Worm (Caenorhabditis elegans): ENCODE results near the gene ZK1010.4.
A peak's percentile ranks its signal among the peaks of the same experiment; 100 is the strongest.

Gene ZK1010.4

ce11 chrIII:13015754-13016317 is 35.0 kb downstream of the ZK1010.4 start:
- TF ChIP-seq unc-62 (GFP tag; optimal IDR thresholded peaks at IDR 0.05) (no peak), nhr-11 (tag; optimal IDR thresholded peaks at IDR 0.05) (no peak), R02D3.7 (tag; optimal IDR thresholded peaks at IDR 0.05) (no peak), mab-5 (tag; optimal IDR thresholded peaks at IDR 0.05) (no peak), nhr-237 (tag; optimal IDR thresholded peaks at IDR 0.05) (no peak), lin-11 (tag; optimal IDR thresholded peaks at IDR 0.05) (peak; percentile 21), elt-1 (tag; optimal IDR thresholded peaks at IDR 0.05) (no peak), mbf-1 (tag; optimal IDR thresholded peaks at IDR 0.05) (no peak), sma-9 (GFP tag; optimal IDR thresholded peaks at IDR 0.05) (no peak), sma-9 (tag; optimal IDR thresholded peaks at IDR 0.05) (no peak), peb-1 (tag; optimal IDR thresholded peaks at IDR 0.05) (no peak), egl-27 (tag; optimal IDR thresholded peaks at IDR 0.05) (no peak), lin-39 (tag; optimal IDR thresholded peaks at IDR 0.05) (no peak), ztf-1 (GFP tag; conservative IDR thresholded peaks at IDR 0.05) (no peak), fos-1 (tag; optimal IDR thresholded peaks at IDR 0.05) (peak; percentile 43), nhr-10 (tag; optimal IDR thresholded peaks at IDR 0.05) (no peak), nhr-6 (tag; optimal IDR thresholded peaks at IDR 0.05) (peak; percentile 15), gmeb-1 (tag; optimal IDR thresholded peaks at IDR 0.05) (peak; percentile 52), dmd-4 (tag; optimal IDR thresholded peaks at IDR 0.05) (no peak), nhr-21 (tag; optimal IDR thresholded peaks at IDR 0.05) (peak; percentile 41), ceh-82 (tag; optimal IDR thresholded peaks at IDR 0.05) (no peak), lsy-2 (tag; optimal IDR thresholded peaks at IDR 0.05) (peak; percentile 38 to 48), aly-2 (tag; optimal IDR thresholded peaks at IDR 0.05) (no peak), mdl-1 (tag; optimal IDR thresholded peaks at IDR 0.05) (no peak), nhr-129 (tag; optimal IDR thresholded peaks at IDR 0.05) (peak; percentile 37), sem-4 (tag; optimal IDR thresholded peaks at IDR 0.05) (peak; percentile 63), ztf-4 (tag; optimal IDR thresholded peaks at IDR 0.05) (no peak), blmp-1 (tag; optimal IDR thresholded peaks at IDR 0.05; ENCODE audit: insufficient read depth) (no peak), snpc-4 (tag; optimal IDR thresholded peaks at IDR 0.05) (no peak), elt-3 (tag; optimal IDR thresholded peaks at IDR 0.05) (no peak), nhr-25 (tag; optimal IDR thresholded peaks at IDR 0.05) (peak; percentile 45), nhr-12 (tag; optimal IDR thresholded peaks at IDR 0.05) (no peak), ceh-16 (tag; optimal IDR thresholded peaks at IDR 0.05) (no peak), nhr-23 (tag; optimal IDR thresholded peaks at IDR 0.05) (no peak), crh-2 (tag; optimal IDR thresholded peaks at IDR 0.05) (peak; percentile 30), C34F6.9 (tag; optimal IDR thresholded peaks at IDR 0.05) (peak; percentile 50), nhr-77 (tag; optimal IDR thresholded peaks at IDR 0.05) (no peak), F13H6.1 (tag; optimal IDR thresholded peaks at IDR 0.05) (no peak), sma-3 (GFP tag; optimal IDR thresholded peaks at IDR 0.05) (no peak), ztf-11 (tag; optimal IDR thresholded peaks at IDR 0.05) (no peak), zag-1 (tag; optimal IDR thresholded peaks at IDR 0.05) (no peak), unc-39 (tag; optimal IDR thresholded peaks at IDR 0.05) (no peak), lin-13 (GFP tag; optimal IDR thresholded peaks at IDR 0.05) (peak; percentile 62), alr-1 (tag; optimal IDR thresholded peaks at IDR 0.05) (no peak), Y55F3AM.14 (GFP tag; optimal IDR thresholded peaks at IDR 0.05) (no peak), skn-1 (tag; optimal IDR thresholded peaks at IDR 0.05) (no peak), unc-55 (GFP tag; optimal IDR thresholded peaks at IDR 0.05) (peak; percentile 31), ZK546.5 (tag; optimal IDR thresholded peaks at IDR 0.05) (no peak), ama-1 (optimal IDR thresholded peaks at IDR 0.05) (no peak)

Measured in whole organism, L2 larva.